Worm (Caenorhabditis elegans) whole organism, midembryonic: Measurements from ENCODE around the gene F28H7.2.

Experiments
- T22C8.4 ChIP-seq: fragments of 200-800 bp; sonication (Bioruptor generic); IDR thresholded peaks from 2 replicates; pipeline ENCODE4 v1.3.6; 2022; ENCODE audit warnings: missing genetic modification characterization, missing compliant biosample characterization
- cog-1 ChIP-seq: sonication (generic microtip); optimal IDR thresholded peaks from 2 replicates; lab custom pipeline; 2016; ENCODE audit warnings: missing genetic modification characterization, missing compliant biosample characterization
- flt-1 ChIP-seq: fragments of 200-800 bp; sonication (Bioruptor generic); IDR thresholded peaks from 2 replicates; pipeline ENCODE4 v1.3.6; 2022; ENCODE audit warnings: missing genetic modification characterization, missing compliant biosample characterization
- klf-2 ChIP-seq: fragments of 200-800 bp; sonication (Bioruptor generic); conservative IDR thresholded peaks from 2 replicates; pipeline ENCODE4 v1.3.6; 2022; ENCODE audit warnings: missing genetic modification reagents, missing genetic modification characterization, missing compliant biosample characterization
- med-1 ChIP-seq: sonication (generic microtip); optimal IDR thresholded peaks from 2 replicates; lab custom pipeline; 2017; ENCODE audit warnings: missing genetic modification characterization, mild to moderate bottlenecking, missing compliant biosample characterization, antibody characterized with exemption, missing genetic modification reagents; ENCODE audit not compliant: insufficient read depth
- ref-1 ChIP-seq: fragments of 200-800 bp; sonication (Bioruptor generic); conservative IDR thresholded peaks from 2 replicates; pipeline ENCODE4 v1.3.6; 2022; ENCODE audit warnings: missing genetic modification reagents, missing genetic modification characterization, missing compliant biosample characterization
- tab-1 ChIP-seq: fragments of 200-800 bp; sonication (Bioruptor generic); IDR thresholded peaks from 2 replicates; pipeline ENCODE4 v1.3.6; 2022; ENCODE audit warnings: missing genetic modification characterization, missing compliant biosample characterization
- ztf-23 ChIP-seq: fragments of 200-800 bp; sonication (Bioruptor generic); IDR thresholded peaks from 2 replicates; pipeline ENCODE4 v1.3.6; 2022; ENCODE audit warnings: missing genetic modification reagents, missing genetic modification characterization, missing compliant biosample characterization
- ztf-29 ChIP-seq: fragments of 200-800 bp; sonication (Bioruptor generic); IDR thresholded peaks from 2 replicates; pipeline ENCODE4 v1.3.6; 2022; ENCODE audit warnings: missing genetic modification reagents, missing genetic modification characterization, missing compliant biosample characterization

F28H7.2 gene

DNA sequence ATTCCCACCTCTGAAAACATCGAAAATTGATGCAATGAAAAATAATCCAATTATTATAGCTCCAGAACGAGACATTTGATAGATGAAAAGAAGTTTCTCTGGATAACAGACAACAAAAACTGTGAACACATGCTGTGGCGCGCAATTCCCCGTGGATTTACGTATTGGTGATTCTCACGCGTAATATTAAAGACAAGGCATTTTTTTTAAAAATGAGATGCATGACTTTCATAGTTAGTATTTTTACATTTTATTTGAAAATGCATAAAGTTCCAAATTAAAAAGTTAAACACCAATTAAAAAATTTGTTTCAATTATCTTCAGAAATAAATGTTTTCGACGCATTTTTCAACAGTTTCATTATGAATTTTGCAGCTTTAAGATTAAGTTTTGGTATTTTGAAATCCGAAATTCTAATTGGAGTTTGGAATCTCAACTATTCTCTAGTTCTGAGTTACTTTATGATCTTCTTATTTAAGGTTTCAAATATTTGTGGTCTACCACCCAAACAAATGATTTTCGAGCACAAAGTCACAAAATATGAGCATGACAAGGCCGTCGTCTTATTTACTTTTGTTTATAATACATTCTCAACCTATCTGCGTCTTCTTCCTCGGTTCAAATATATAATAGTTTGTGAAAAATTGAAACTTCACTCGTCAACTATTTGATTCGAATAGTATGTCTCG is at the start of gene F28H7.2, which contains the start of gene selt-1.2:
TSS of gene F28H7.2 (plus strand) at position 639 of the 689 bp plus-strand sequence.
TSS of gene selt-1.2 (minus strand) at position 101 of the 689 bp plus-strand sequence.
- TF ChIP-seq klf-2 (GFP tag; lab: Robert Waterston, UW), result no peak

ce11 chrV:10699122-10699521 is 48.6 kb upstream of the F28H7.2 start:
- TF ChIP-seq flt-1 (GFP tag; lab: Robert Waterston, UW) (no peak), med-1 (no peak), ref-1 (GFP tag; lab: Robert Waterston, UW) (no peak), tab-1 (GFP tag; lab: Robert Waterston, UW) (no peak), cog-1 (tag; lab: Kevin White, UChicago) (no peak), ztf-23 (GFP tag; lab: Robert Waterston, UW) (no peak), klf-2 (GFP tag; lab: Robert Waterston, UW) (no peak), ztf-29 (no peak), T22C8.4 (GFP tag; lab: Robert Waterston, UW) (no peak)

DNA sequence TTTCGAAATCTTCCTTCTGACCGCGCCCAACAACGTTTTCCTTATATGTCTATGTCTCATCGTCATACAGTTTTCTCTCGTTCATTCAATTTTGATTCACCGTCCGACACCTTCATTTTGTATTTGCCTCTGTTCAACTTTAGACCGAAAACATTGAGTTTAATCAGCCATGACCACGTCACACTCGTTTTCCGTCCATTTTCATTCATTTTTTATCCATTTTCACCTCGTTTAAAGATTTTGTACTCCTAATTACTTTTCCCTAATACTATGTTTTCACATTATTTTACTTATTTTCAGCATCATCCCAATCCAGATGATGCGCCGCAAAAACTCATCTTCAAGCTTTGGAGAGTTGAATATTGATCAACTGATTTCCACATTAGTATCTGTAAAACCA is 45.5 kb upstream of the F28H7.2 start, which contains the start of gene pph-1:
TSS of gene pph-1 (plus strand) at position 301 of the 400 bp plus-strand sequence.
- no peak for TF ChIP-seq ref-1 (GFP tag; lab: Robert Waterston, UW)
- TF ChIP-seq cog-1 (tag; lab: Kevin White, UChicago), result no peak
- no peak for TF ChIP-seq klf-2 (GFP tag; lab: Robert Waterston, UW)
- TF ChIP-seq T22C8.4 (GFP tag; lab: Robert Waterston, UW), result no peak
- no peak for TF ChIP-seq med-1
- TF ChIP-seq ztf-29, result no peak
- no peak for TF ChIP-seq tab-1 (GFP tag; lab: Robert Waterston, UW)
- no peak for TF ChIP-seq ztf-23 (GFP tag; lab: Robert Waterston, UW)
- no peak for TF ChIP-seq flt-1 (GFP tag; lab: Robert Waterston, UW)

- no peak for TF ChIP-seq cog-1 (tag; lab: Kevin White, UChicago)
- TF ChIP-seq ztf-29, result no peak
- no peak for TF ChIP-seq ztf-23 (GFP tag; lab: Robert Waterston, UW)
- TF ChIP-seq tab-1 (GFP tag; lab: Robert Waterston, UW), result no peak
- no peak for TF ChIP-seq flt-1 (GFP tag; lab: Robert Waterston, UW)
- no peak for TF ChIP-seq klf-2 (GFP tag; lab: Robert Waterston, UW)
- TF ChIP-seq T22C8.4 (GFP tag; lab: Robert Waterston, UW), result no peak
- TF ChIP-seq med-1, result no peak
- no peak for TF ChIP-seq ref-1 (GFP tag; lab: Robert Waterston, UW)
These were observed 44.8 kb upstream of the F28H7.2 start for ce11 chrV:10702910-10703309.

DNA sequence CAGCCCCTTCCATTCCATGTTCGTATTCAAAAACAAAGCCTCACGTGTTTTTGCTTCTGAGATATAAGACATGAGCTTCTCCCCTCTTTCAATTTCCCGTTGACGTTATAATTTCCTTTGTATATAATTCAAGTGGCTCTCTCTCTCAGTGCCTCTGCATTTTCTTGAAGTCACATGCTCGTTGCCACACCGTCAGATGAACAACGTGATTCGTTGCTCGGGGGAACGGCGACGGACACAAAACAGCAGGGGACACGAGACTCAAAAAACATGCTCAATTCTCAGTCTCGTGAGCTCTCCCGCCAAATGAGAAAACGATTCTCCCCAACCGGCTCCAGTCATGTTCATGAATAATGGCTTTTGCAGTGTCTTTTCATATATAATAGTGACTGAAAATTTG is 39.4 kb upstream of the F28H7.2 start:
- no peak for TF ChIP-seq ztf-23 (GFP tag; lab: Robert Waterston, UW)
- no peak for TF ChIP-seq med-1

DNA sequence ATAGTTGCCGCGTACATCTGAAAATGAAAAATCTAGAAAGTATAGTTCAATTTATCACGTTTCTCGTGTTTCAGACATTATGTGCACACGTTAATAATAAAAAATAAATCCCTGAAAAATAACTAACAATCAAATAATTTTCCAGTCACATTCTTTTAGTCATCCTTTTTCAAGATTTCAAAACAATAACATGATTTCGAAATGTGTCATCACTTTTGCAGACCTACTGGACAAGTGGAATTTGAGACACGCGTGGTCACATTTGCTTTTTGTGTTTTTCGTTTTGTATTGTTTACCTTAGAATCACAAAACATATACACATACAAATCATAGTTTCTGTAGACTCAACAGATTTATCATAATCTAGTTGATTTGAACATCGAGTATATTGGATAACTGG is 38.3 kb upstream of the F28H7.2 start:
- TF ChIP-seq ztf-29, result no peak

- TF ChIP-seq tab-1 (GFP tag; lab: Robert Waterston, UW) (no peak), cog-1 (tag; lab: Kevin White, UChicago) (no peak), ref-1 (GFP tag; lab: Robert Waterston, UW) (no peak), flt-1 (GFP tag; lab: Robert Waterston, UW) (no peak), med-1 (no peak), ztf-29 (no peak), ztf-23 (GFP tag; lab: Robert Waterston, UW) (no peak), klf-2 (GFP tag; lab: Robert Waterston, UW) (no peak), T22C8.4 (GFP tag; lab: Robert Waterston, UW) (no peak)
These were observed 36.7 kb upstream of the F28H7.2 start for ce11 chrV:10711004-10711403.

- no peak for TF ChIP-seq flt-1 (GFP tag; lab: Robert Waterston, UW)
- no peak for TF ChIP-seq ztf-23 (GFP tag; lab: Robert Waterston, UW)
- TF ChIP-seq ref-1 (GFP tag; lab: Robert Waterston, UW), result no peak
- TF ChIP-seq ztf-29, result no peak
- no peak for TF ChIP-seq klf-2 (GFP tag; lab: Robert Waterston, UW)
- no peak for TF ChIP-seq T22C8.4 (GFP tag; lab: Robert Waterston, UW)
- TF ChIP-seq cog-1 (tag; lab: Kevin White, UChicago), result no peak
- TF ChIP-seq tab-1 (GFP tag; lab: Robert Waterston, UW), result no peak
These were observed 35.7 kb upstream of the F28H7.2 start for ce11 chrV:10711829-10712607.

- TF ChIP-seq T22C8.4 (GFP tag; lab: Robert Waterston, UW) (no peak), flt-1 (GFP tag; lab: Robert Waterston, UW) (no peak), med-1 (no peak), ztf-29 (no peak), cog-1 (tag; lab: Kevin White, UChicago) (no peak), tab-1 (GFP tag; lab: Robert Waterston, UW) (no peak), ztf-23 (GFP tag; lab: Robert Waterston, UW) (no peak), ref-1 (GFP tag; lab: Robert Waterston, UW) (no peak), klf-2 (GFP tag; lab: Robert Waterston, UW) (no peak)
These were observed 35.1 kb upstream of the F28H7.2 start for ce11 chrV:10712608-10712900.

ce11 chrV:10713704-10714239 is 33.9 kb upstream of the F28H7.2 start:
- TF ChIP-seq ref-1 (GFP tag; lab: Robert Waterston, UW), result no peak
- no peak for TF ChIP-seq cog-1 (tag; lab: Kevin White, UChicago)
- no peak for TF ChIP-seq flt-1 (GFP tag; lab: Robert Waterston, UW)
- no peak for TF ChIP-seq T22C8.4 (GFP tag; lab: Robert Waterston, UW)
- TF ChIP-seq ztf-29, result no peak
- TF ChIP-seq ztf-23 (GFP tag; lab: Robert Waterston, UW), result no peak
- no peak for TF ChIP-seq klf-2 (GFP tag; lab: Robert Waterston, UW)
- TF ChIP-seq med-1, result no peak
